Worm (Caenorhabditis elegans) whole organism, mixed stage, embryonic: ENCODE measurements around the gene nlp-61.

Experiments
- cnd-1 ChIP-seq: fragments of 200-800 bp; sonication (Bioruptor generic); optimal IDR thresholded peaks from 2 replicates; lab custom pipeline; 2018; ENCODE audit warnings: mild to moderate bottlenecking, missing genetic modification characterization, missing compliant biosample characterization
- elt-3 ChIP-seq: fragments of 150-350 bp; optimal IDR thresholded peaks from 2 replicates; lab custom pipeline; 2014; ENCODE audit warnings: missing biosample characterization, missing genetic modification characterization
- mab-5 ChIP-seq: fragments of 150-350 bp; optimal IDR thresholded peaks from 2 replicates; lab custom pipeline; 2014; ENCODE audit warnings: missing biosample characterization, missing genetic modification characterization
- nhr-12 ChIP-seq: fragments of 150-350 bp; optimal IDR thresholded peaks from 2 replicates; lab custom pipeline; 2014; ENCODE audit warnings: missing biosample characterization, missing genetic modification characterization
- nhr-28 ChIP-seq: fragments of 150-350 bp; optimal IDR thresholded peaks from 2 replicates; lab custom pipeline; 2014; ENCODE audit warnings: missing biosample characterization, missing genetic modification characterization
- nhr-76 ChIP-seq: sonication (generic microtip); optimal IDR thresholded peaks from 2 replicates; lab custom pipeline; 2017; ENCODE audit warnings: missing biosample characterization, missing genetic modification characterization
- snpc-4 ChIP-seq: fragments of 150-350 bp; optimal IDR thresholded peaks from 2 replicates; lab custom pipeline; 2014; ENCODE audit warnings: missing biosample characterization, missing genetic modification characterization
- sptf-1 ChIP-seq: sonication (generic microtip); optimal IDR thresholded peaks from 2 replicates; lab custom pipeline; 2017; ENCODE audit warnings: mild to moderate bottlenecking, missing genetic modification characterization, moderate library complexity, missing compliant biosample characterization

ce11 chrX:7627351-7627750 lies at the start of gene nlp-61:
- TF ChIP-seq snpc-4: no peak
- no peak for TF ChIP-seq mab-5 (tag; lab: Kevin White, UChicago)
- TF ChIP-seq nhr-76 (tag; lab: Kevin White, UChicago): no peak
- TF ChIP-seq sptf-1 (tag; lab: Kevin White, UChicago): no peak
- TF ChIP-seq nhr-28 (tag; lab: Kevin White, UChicago): no peak
- TF ChIP-seq elt-3: no peak
- no peak for TF ChIP-seq cnd-1 (tag; lab: Kevin White, UChicago)
- no peak for TF ChIP-seq nhr-12 (tag; lab: Kevin White, UChicago)
